Fruit fly (Drosophila melanogaster): ENCODE results near the gene CG32669.
A peak's percentile ranks its signal among the peaks of the same experiment; 100 is the strongest.

The CG32669 gene

dm6 chrX:10832369-10832768, 12.5 kb downstream of the CG32669 start (continued):
- TF ChIP-seq Lpt (GFP tag; optimal IDR thresholded peaks at IDR 0.05) (no peak), CG4707 (GFP tag; optimal IDR thresholded peaks at IDR 0.05) (peak; percentile 16), gsb (GFP tag; IDR thresholded peaks at IDR 0.05) (no peak), unpg (GFP tag; optimal IDR thresholded peaks at IDR 0.05) (peak; percentile 58), usp (GFP tag; optimal IDR thresholded peaks at IDR 0.05) (no peak), exex (tag; optimal IDR thresholded peaks at IDR 0.05) (no peak), Bdp1 (GFP tag; optimal IDR thresholded peaks at IDR 0.05) (peak; percentile 6), CG4730 (GFP tag; IDR thresholded peaks at IDR 0.05) (peak; percentile 36; the same call in 1 of the 2 replicates), Dek (tag; optimal IDR thresholded peaks at IDR 0.05) (peak; percentile 54), CG10274 (GFP tag; optimal IDR thresholded peaks at IDR 0.05) (no peak), sqz (GFP tag; optimal IDR thresholded peaks at IDR 0.05) (peak; percentile 59), CG1832 (GFP tag; optimal IDR thresholded peaks at IDR 0.05) (no peak), danr (GFP tag; IDR thresholded peaks at IDR 0.05) (peak; percentile 32; the same call in 1 of the 2 replicates), emc (GFP tag; optimal IDR thresholded peaks at IDR 0.05) (peak; percentile 1), D19A (tag; optimal IDR thresholded peaks at IDR 0.05) (no peak), vfl (GFP tag; optimal IDR thresholded peaks at IDR 0.05) (peak; percentile 2), peb (GFP tag; IDR thresholded peaks at IDR 0.05) (no peak), slou (GFP tag; optimal IDR thresholded peaks at IDR 0.05) (peak; percentile 37), Xbp1 (GFP tag; optimal IDR thresholded peaks at IDR 0.05) (peak; percentile 86), esg (GFP tag; conservative IDR thresholded peaks at IDR 0.05) (0 out of 2 replicates have a peak, but pooled peaks have one; percentile 15), CG4854 (GFP tag; optimal IDR thresholded peaks at IDR 0.05) (peak; percentile 37), CG7745 (tag; optimal IDR thresholded peaks at IDR 0.05) (no peak), CG7271 (tag; optimal IDR thresholded peaks at IDR 0.05) (no peak), pho (GFP tag; optimal IDR thresholded peaks at IDR 0.05) (peak; percentile 23), CG31441 (GFP tag; IDR thresholded peaks at IDR 0.05) (peak; percentile 44; the same call in 1 of the 2 replicates), CTCF (GFP tag; optimal IDR thresholded peaks at IDR 0.05) (peak; percentile 99), unc-4 (GFP tag; IDR thresholded peaks at IDR 0.05; ENCODE audit: partially characterized antibody) (no peak), ranshi (GFP tag; IDR thresholded peaks at IDR 0.05) (peak; percentile 49; the same call in 1 of the 2 replicates), CG14965 (GFP tag; optimal IDR thresholded peaks at IDR 0.05; ENCODE audit: borderline replicate concordance) (no peak), zf30C (GFP tag; optimal IDR thresholded peaks at IDR 0.05) (no peak), wor (GFP tag; IDR thresholded peaks at IDR 0.05) (peak; percentile 34; the same call in 1 of the 2 replicates), crp (GFP tag; optimal IDR thresholded peaks at IDR 0.05) (no peak), MESR4 (GFP tag; optimal IDR thresholded peaks at IDR 0.05) (no peak), B-H1 (GFP tag; IDR thresholded peaks at IDR 0.05) (peak; percentile 35; the same call in 2 of the 3 replicates), btn (GFP tag; optimal IDR thresholded peaks at IDR 0.05) (no peak), CG10321 (GFP tag; IDR thresholded peaks at IDR 0.05) (no peak), Tbp (GFP tag; optimal IDR thresholded peaks at IDR 0.05) (no peak), D19B (GFP tag; optimal IDR thresholded peaks at IDR 0.05) (no peak), CG8924 (tag; optimal IDR thresholded peaks at IDR 0.05) (no peak), CG16815 (GFP tag; optimal IDR thresholded peaks at IDR 0.05) (peak; percentile 42), eyg (GFP tag; optimal IDR thresholded peaks at IDR 0.05) (no peak), Dref (GFP tag; IDR thresholded peaks at IDR 0.05) (no peak), zfh2 (GFP tag; optimal IDR thresholded peaks at IDR 0.05) (peak; percentile 14), dati (GFP tag; IDR thresholded peaks at IDR 0.05) (0 out of 2 replicates have a peak, but pooled peaks have one; percentile 6), CG17361 (GFP tag; IDR thresholded peaks at IDR 0.05) (peak; percentile 68), CG2678 (tag; optimal IDR thresholded peaks at IDR 0.05) (no peak), eve (GFP tag; optimal IDR thresholded peaks at IDR 0.05) (no peak), CG2120 (GFP tag; optimal IDR thresholded peaks at IDR 0.05) (peak; percentile 48), tin (GFP tag; optimal IDR thresholded peaks at IDR 0.05) (peak; percentile 68), Abd-B (GFP tag; optimal IDR thresholded peaks at IDR 0.05) (no peak), CG30431 (GFP tag; optimal IDR thresholded peaks at IDR 0.05) (peak; percentile 35), Neu2 (GFP tag; optimal IDR thresholded peaks at IDR 0.05; ENCODE audit: borderline replicate concordance) (no peak)

All from whole organism, embryonic.